Worm (Caenorhabditis elegans): ENCODE data around the gene spe-17.

- TF ChIP-seq ztf-6 (GFP tag; IDR thresholded peaks at IDR 0.05) (no peak), hlh-26 (GFP tag; conservative IDR thresholded peaks at IDR 0.05) (no peak), pbrm-1 (GFP tag; IDR thresholded peaks at IDR 0.05) (no peak), tbx-9 (tag; optimal IDR thresholded peaks at IDR 0.05; ENCODE audit: borderline replicate concordance) (no peak), egl-18 (GFP tag; IDR thresholded peaks at IDR 0.05) (no peak), unc-62 (GFP tag; optimal IDR thresholded peaks at IDR 0.05) (no peak), sea-2 (GFP tag; IDR thresholded peaks at IDR 0.05) (no peak), snpc-3.4 (tag; optimal IDR thresholded peaks at IDR 0.05) (no peak), ceh-27 (GFP tag; optimal IDR thresholded peaks at IDR 0.05) (no peak), tlf-1 (GFP tag; optimal IDR thresholded peaks at IDR 0.05) (no peak), lir-1 (GFP tag; conservative IDR thresholded peaks at IDR 0.05) (no peak), Y56A3A.18 (GFP tag; IDR thresholded peaks at IDR 0.05) (no peak), Y53G8AR.9 (GFP tag; conservative IDR thresholded peaks at IDR 0.05) (no peak)
Measured at ce11 chrIV:12043054-12043453, 29.8 kb downstream of the spe-17 start.
